Worm (Caenorhabditis elegans) whole organism, L1 larva: ENCODE data around the gene pgp-4.

Source experiments
- ceh-82 ChIP-seq, 3 experiments: fragments of 150-350 bp in 1 of 3; sonication (generic microtip) in 2 of 3; optimal IDR thresholded peaks; 2 replicates each; lab custom pipeline; 2014 to 2017; ENCODE audit warnings: missing biosample characterization in 3 of 3, missing genetic modification characterization in 3 of 3
- dsc-1 ChIP-seq: sonication (generic microtip); optimal IDR thresholded peaks from 2 replicates; lab custom pipeline; 2016; ENCODE audit warnings: mild to moderate bottlenecking, missing genetic modification characterization, missing compliant biosample characterization
- nhr-28 ChIP-seq: fragments of 150-350 bp; optimal IDR thresholded peaks from 2 replicates; lab custom pipeline; 2014; ENCODE audit warnings: missing biosample characterization, missing genetic modification characterization

- TF ChIP-seq dsc-1 (tag; lab: Kevin White, UChicago) (no peak), ceh-82 (tag; optimal IDR thresholded peaks at IDR 0.05; lab: Kevin White, UChicago) (no peak), nhr-28 (tag; lab: Kevin White, UChicago) (no peak)
Observed at ce11 chrX:11364914-11365313, 7.3 kb downstream of the pgp-4 start.
